Worm (Caenorhabditis elegans) whole organism, L4/young adult: ENCODE measurements around the gene trk-1.

Experiments used
- W03F9.2 ChIP-seq: fragments of 150-350 bp; optimal IDR thresholded peaks from 2 replicates; lab custom pipeline; 2014; ENCODE audit warnings: missing biosample characterization, missing genetic modification characterization
- dao-5 ChIP-seq: sonication (generic microtip); optimal IDR thresholded peaks from 2 replicates; lab custom pipeline; 2016; ENCODE audit warnings: missing genotype, missing genetic modification characterization, moderate library complexity, missing compliant biosample characterization
- him-1 ChIP-seq: sonication (generic microtip); optimal IDR thresholded peaks from 2 replicates; lab custom pipeline; 2016; ENCODE audit warnings: missing genotype, missing genetic modification reagents, missing genetic modification characterization, missing compliant biosample characterization

DNA sequence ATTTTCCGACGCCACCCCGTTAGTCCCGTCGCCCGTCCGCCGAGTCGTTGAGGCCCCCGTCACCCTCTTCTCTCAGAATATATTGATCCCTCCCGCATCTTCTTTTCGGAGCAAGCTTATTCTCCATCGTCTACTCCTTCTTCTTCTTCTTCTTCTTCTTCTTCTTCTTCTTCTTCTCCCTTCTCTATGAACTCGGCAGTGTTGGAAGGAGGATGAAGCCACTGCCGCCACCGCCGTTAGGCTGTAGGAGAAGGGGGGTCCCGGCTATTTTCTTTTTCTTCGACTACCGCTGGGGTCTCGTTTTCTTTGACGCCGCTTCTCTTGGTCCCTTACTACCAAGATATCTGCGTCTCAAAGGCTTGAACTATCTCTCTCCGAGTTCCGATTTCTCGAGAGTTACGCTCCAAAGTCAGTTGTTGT lies 44.8 kb upstream of the trk-1 start:
- TF ChIP-seq dao-5 (tag; lab: Kevin White, UChicago): no peak
- peak; percentile 50 for TF ChIP-seq him-1 (tag; lab: Kevin White, UChicago)
- TF ChIP-seq W03F9.2: no peak
